Worm (Caenorhabditis elegans) whole organism, midembryonic: ENCODE results near the gene psr-1.

Experiments used
- klf-2 ChIP-seq: fragments of 200-800 bp; sonication (Bioruptor generic); conservative IDR thresholded peaks from 2 replicates; pipeline ENCODE4 v1.3.6; 2022; ENCODE audit warnings: missing genetic modification reagents, missing genetic modification characterization, missing compliant biosample characterization
- ref-1 ChIP-seq: fragments of 200-800 bp; sonication (Bioruptor generic); conservative IDR thresholded peaks from 2 replicates; pipeline ENCODE4 v1.3.6; 2022; ENCODE audit warnings: missing genetic modification reagents, missing genetic modification characterization, missing compliant biosample characterization

- TF ChIP-seq ref-1 = no peak
- no peak for TF ChIP-seq klf-2 (GFP tag; lab: Robert Waterston, UW)
Observed at ce11 chrIV:4652962-4653361, at the start of gene psr-1.
